Worm (Caenorhabditis elegans): ENCODE measurements around the gene ugt-36.
A peak's percentile ranks its signal among the peaks of the same experiment; 100 is the strongest.

ugt-36 gene

ce11 chrV:7133963-7134362 lies 32.8 kb upstream of the ugt-36 start, which contains the start of gene F10D2.16:
Gene F10D2.16 (plus strand): TSS chrV:7134263.
- no peak for TF ChIP-seq tbx-11 (GFP tag; IDR thresholded peaks at IDR 0.05)
- no peak for TF ChIP-seq hmbx-1 (tag; optimal IDR thresholded peaks at IDR 0.05)
- TF ChIP-seq ceh-36 (tag; optimal IDR thresholded peaks at IDR 0.05), result no peak
- no peak for TF ChIP-seq ama-1 (optimal IDR thresholded peaks at IDR 0.05)
- no peak for TF ChIP-seq aly-1 (tag; optimal IDR thresholded peaks at IDR 0.05)
- no peak for TF ChIP-seq flt-1 (GFP tag; IDR thresholded peaks at IDR 0.05)
- no peak for TF ChIP-seq B0310.2 (tag; optimal IDR thresholded peaks at IDR 0.05)
- no peak for TF ChIP-seq ceh-13 (GFP tag; optimal IDR thresholded peaks at IDR 0.05)
- no peak for TF ChIP-seq ets-7 (tag; optimal IDR thresholded peaks at IDR 0.05)
- TF ChIP-seq hnd-1 (tag; optimal IDR thresholded peaks at IDR 0.05), result no peak
- TF ChIP-seq hmg-4 (GFP tag; optimal IDR thresholded peaks at IDR 0.05), result no peak
- no peak for TF ChIP-seq pes-1 (GFP tag; IDR thresholded peaks at IDR 0.05)
- no peak for TF ChIP-seq sea-1 (GFP tag; conservative IDR thresholded peaks at IDR 0.05)
- no peak for TF ChIP-seq F13C5.2 (tag; optimal IDR thresholded peaks at IDR 0.05)
- no peak for TF ChIP-seq scrt-1 (GFP tag; IDR thresholded peaks at IDR 0.05)
- no peak for TF ChIP-seq tbx-37 (GFP tag; conservative IDR thresholded peaks at IDR 0.05)
- TF ChIP-seq tra-4 (tag; optimal IDR thresholded peaks at IDR 0.05), result no peak

- no peak for TF ChIP-seq tra-4 (tag; optimal IDR thresholded peaks at IDR 0.05)
- no peak for TF ChIP-seq hmg-4 (GFP tag; optimal IDR thresholded peaks at IDR 0.05)
- no peak for TF ChIP-seq tbx-37 (GFP tag; conservative IDR thresholded peaks at IDR 0.05)
- no peak for TF ChIP-seq ama-1 (optimal IDR thresholded peaks at IDR 0.05)
- TF ChIP-seq hnd-1 (tag; optimal IDR thresholded peaks at IDR 0.05), result no peak
- no peak for TF ChIP-seq scrt-1 (GFP tag; IDR thresholded peaks at IDR 0.05)
- no peak for TF ChIP-seq B0310.2 (tag; optimal IDR thresholded peaks at IDR 0.05)
- no peak for TF ChIP-seq ets-7 (tag; optimal IDR thresholded peaks at IDR 0.05)
- no peak for TF ChIP-seq pes-1 (GFP tag; IDR thresholded peaks at IDR 0.05)
These were observed 29.9 kb upstream of the ugt-36 start for ce11 chrV:7136859-7137258.

- no peak for TF ChIP-seq sea-1 (GFP tag; conservative IDR thresholded peaks at IDR 0.05)
- TF ChIP-seq tbx-11 (GFP tag; IDR thresholded peaks at IDR 0.05), result no peak
These were observed 28.5 kb upstream of the ugt-36 start, which contains the start of gene str-112 for ce11 chrV:7138320-7138719. Gene str-112 (minus strand): TSS chrV:7138420.

- TF ChIP-seq hmbx-1 (tag; optimal IDR thresholded peaks at IDR 0.05) (no peak), tra-4 (tag; optimal IDR thresholded peaks at IDR 0.05) (no peak), hnd-1 (tag; optimal IDR thresholded peaks at IDR 0.05) (no peak), scrt-1 (GFP tag; IDR thresholded peaks at IDR 0.05) (no peak), ama-1 (optimal IDR thresholded peaks at IDR 0.05) (no peak), flt-1 (GFP tag; IDR thresholded peaks at IDR 0.05) (no peak), ceh-36 (tag; optimal IDR thresholded peaks at IDR 0.05) (no peak), ceh-13 (GFP tag; optimal IDR thresholded peaks at IDR 0.05) (no peak), hmg-4 (GFP tag; optimal IDR thresholded peaks at IDR 0.05) (no peak)
These were observed 26.4 kb upstream of the ugt-36 start for ce11 chrV:7140368-7140767.

ce11 chrV:7141864-7142263 lies 24.9 kb upstream of the ugt-36 start, which contains the start of gene ugt-40:
Gene ugt-40 (minus strand): TSS chrV:7141964.
- TF ChIP-seq ama-1 (optimal IDR thresholded peaks at IDR 0.05) (no peak), ets-7 (tag; optimal IDR thresholded peaks at IDR 0.05) (no peak), flt-1 (GFP tag; IDR thresholded peaks at IDR 0.05) (no peak), tbx-11 (GFP tag; IDR thresholded peaks at IDR 0.05) (no peak), ceh-13 (GFP tag; optimal IDR thresholded peaks at IDR 0.05) (no peak), hmg-4 (GFP tag; optimal IDR thresholded peaks at IDR 0.05) (no peak), tra-4 (tag; optimal IDR thresholded peaks at IDR 0.05) (no peak), sea-1 (GFP tag; conservative IDR thresholded peaks at IDR 0.05) (no peak), ceh-36 (tag; optimal IDR thresholded peaks at IDR 0.05) (no peak), F13C5.2 (tag; optimal IDR thresholded peaks at IDR 0.05) (no peak), aly-1 (tag; optimal IDR thresholded peaks at IDR 0.05) (no peak), scrt-1 (GFP tag; IDR thresholded peaks at IDR 0.05) (no peak), tbx-37 (GFP tag; conservative IDR thresholded peaks at IDR 0.05) (no peak), B0310.2 (tag; optimal IDR thresholded peaks at IDR 0.05) (no peak), pes-1 (GFP tag; IDR thresholded peaks at IDR 0.05) (no peak), hmbx-1 (tag; optimal IDR thresholded peaks at IDR 0.05) (no peak), hnd-1 (tag; optimal IDR thresholded peaks at IDR 0.05) (no peak)

ce11 chrV:7142661-7143060 lies 24.1 kb upstream of the ugt-36 start:
- 0 out of 2 replicates have a peak, but pooled peaks have one; percentile 29 for TF ChIP-seq tbx-11 (GFP tag; IDR thresholded peaks at IDR 0.05)
- 0 out of 2 replicates have a peak, but pooled peaks have one; percentile 37 for TF ChIP-seq sea-1 (GFP tag; conservative IDR thresholded peaks at IDR 0.05)
- TF ChIP-seq hnd-1 (tag; optimal IDR thresholded peaks at IDR 0.05), result no peak
- TF ChIP-seq pes-1 (GFP tag; IDR thresholded peaks at IDR 0.05), result no peak

- TF ChIP-seq ceh-36 (tag; optimal IDR thresholded peaks at IDR 0.05) (no peak), ama-1 (optimal IDR thresholded peaks at IDR 0.05) (no peak), F13C5.2 (tag; optimal IDR thresholded peaks at IDR 0.05) (no peak), sea-1 (GFP tag; conservative IDR thresholded peaks at IDR 0.05) (no peak), flt-1 (GFP tag; IDR thresholded peaks at IDR 0.05) (no peak)
These were observed 21.5 kb upstream of the ugt-36 start, which contains the start of gene ugt-37 for ce11 chrV:7145250-7145850. Gene ugt-37 (minus strand): TSS chrV:7145318.

ce11 chrV:7147370-7147769 lies 19.4 kb upstream of the ugt-36 start, which contains the start of gene ugt-38:
Gene ugt-38 (minus strand): TSS chrV:7147470.
- TF ChIP-seq ama-1 (optimal IDR thresholded peaks at IDR 0.05) (no peak), aly-1 (tag; optimal IDR thresholded peaks at IDR 0.05) (no peak), tra-4 (tag; optimal IDR thresholded peaks at IDR 0.05) (no peak), pes-1 (GFP tag; IDR thresholded peaks at IDR 0.05) (no peak), scrt-1 (GFP tag; IDR thresholded peaks at IDR 0.05) (no peak), B0310.2 (tag; optimal IDR thresholded peaks at IDR 0.05) (no peak), tbx-11 (GFP tag; IDR thresholded peaks at IDR 0.05) (no peak), hmg-4 (GFP tag; optimal IDR thresholded peaks at IDR 0.05) (no peak), ceh-36 (tag; optimal IDR thresholded peaks at IDR 0.05) (no peak), ets-7 (tag; optimal IDR thresholded peaks at IDR 0.05) (no peak), F13C5.2 (tag; optimal IDR thresholded peaks at IDR 0.05) (no peak), ceh-13 (GFP tag; optimal IDR thresholded peaks at IDR 0.05) (no peak), sea-1 (GFP tag; conservative IDR thresholded peaks at IDR 0.05) (no peak), hnd-1 (tag; optimal IDR thresholded peaks at IDR 0.05) (no peak)
